Worm (Caenorhabditis elegans) whole organism, mixed stage, embryonic: ENCODE results near the gene srw-87.

Source experiments
- ceh-83 ChIP-seq: fragments of 200-800 bp; sonication (Bioruptor generic); optimal IDR thresholded peaks from 2 replicates; lab custom pipeline; 2018; ENCODE audit warnings: mild to moderate bottlenecking, missing genetic modification characterization, missing compliant biosample characterization
- lin-13 ChIP-seq: fragments of 150-350 bp; optimal IDR thresholded peaks from 2 replicates; lab custom pipeline; 2014; ENCODE audit warnings: missing biosample characterization, missing genetic modification characterization
- lsy-2 ChIP-seq: fragments of 150-350 bp; optimal IDR thresholded peaks from 2 replicates; lab custom pipeline; 2014; ENCODE audit warnings: missing biosample characterization, missing genetic modification characterization
- pha-4 ChIP-seq: fragments of 150-350 bp; optimal IDR thresholded peaks from 2 replicates; lab custom pipeline; 2018; ENCODE audit warnings: missing biosample characterization, missing genetic modification reagents, missing genetic modification characterization

- no peak for TF ChIP-seq lin-13 (tag; lab: Kevin White, UChicago)
- no peak for TF ChIP-seq ceh-83 (GFP tag; lab: Kevin White, UChicago)
- no peak for TF ChIP-seq pha-4 (tag; lab: Kevin White, UChicago)
- TF ChIP-seq lsy-2 (tag; lab: Kevin White, UChicago): no peak
These were observed 15.3 kb downstream of the srw-87 start for ce11 chrV:16351757-16352156.
